Worm (Caenorhabditis elegans): Measurements from ENCODE around the gene F36F12.7.

DNA sequence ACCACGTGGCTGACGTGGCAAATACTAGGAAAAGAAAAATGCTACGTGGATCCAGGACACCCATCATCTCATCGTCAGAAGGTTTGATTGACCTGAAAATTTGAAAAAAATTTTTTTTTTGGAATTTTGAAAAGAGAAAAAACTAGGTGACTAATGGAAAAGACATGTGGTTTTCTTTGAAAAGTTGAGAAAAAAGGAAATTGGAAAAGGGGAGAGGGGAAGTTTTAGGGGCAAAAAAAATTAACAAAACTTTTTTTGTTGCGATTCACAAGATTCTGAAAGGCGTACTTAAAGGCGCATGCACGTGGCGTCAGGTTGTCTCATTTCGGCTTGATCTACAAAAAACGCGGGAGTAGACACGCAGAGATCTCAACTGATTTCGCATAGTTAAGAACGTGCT is 26.3 kb upstream of the F36F12.7 start, which contains the start of gene Y40B10A.9:
- TF ChIP-seq him-1 (tag; optimal IDR thresholded peaks at IDR 0.05) = no peak
- TF ChIP-seq dao-5 (tag; optimal IDR thresholded peaks at IDR 0.05) = no peak
